Worm (Caenorhabditis elegans) whole organism, L1 larva: Measurements from ENCODE around the gene F01D5.1.

Experiments
- C34B4.2 ChIP-seq: sonication (generic microtip); optimal IDR thresholded peaks from 2 replicates; lab custom pipeline; 2017; ENCODE audit warnings: mild to moderate bottlenecking, missing genetic modification characterization, missing compliant biosample characterization
- nhr-11 ChIP-seq: fragments of 150-350 bp; optimal IDR thresholded peaks from 2 replicates; lab custom pipeline; 2014; ENCODE audit warnings: missing biosample characterization, missing genetic modification characterization

DNA sequence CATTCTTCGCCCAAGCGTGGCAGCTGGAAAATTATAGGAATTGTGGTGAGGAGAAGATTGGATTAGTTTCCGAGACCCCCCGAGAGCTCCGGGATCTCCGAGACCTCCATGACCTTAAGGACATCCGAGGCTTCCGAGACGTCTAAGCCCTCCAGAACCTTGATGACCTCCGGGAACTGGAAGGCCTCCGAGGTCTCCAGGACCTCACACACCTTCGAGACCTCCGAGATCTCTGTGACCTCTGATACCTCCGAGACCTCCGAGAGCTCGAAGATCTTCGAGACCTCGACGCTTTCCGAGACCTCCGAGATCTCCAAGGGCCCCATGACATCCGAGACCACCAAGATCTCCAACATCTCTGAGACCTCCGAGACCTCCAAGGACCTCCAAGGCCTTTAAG, 15.1 kb downstream of the F01D5.1 start:
- TF ChIP-seq C34B4.2 (tag; lab: Kevin White, UChicago) (no peak), nhr-11 (tag; lab: Kevin White, UChicago) (no peak)
